Worm (Caenorhabditis elegans) whole organism, young adult: Measurements from ENCODE around the gene kbp-1.
A peak's percentile ranks its signal among the peaks of the same experiment; 100 is the strongest.

Source experiments
- B0035.1 ChIP-seq: sonication (generic microtip); optimal IDR thresholded peaks from 2 replicates; lab custom pipeline; 2016; ENCODE audit warnings: missing genetic modification characterization, mild to moderate bottlenecking, missing compliant biosample characterization, missing genotype, missing genetic modification reagents
- F10E7.11 ChIP-seq: sonication (generic microtip); optimal IDR thresholded peaks from 2 replicates; lab custom pipeline; 2017; ENCODE audit warnings: mild to moderate bottlenecking, missing genetic modification characterization, moderate library complexity, missing compliant biosample characterization
- F37B4.10 ChIP-seq: fragments of 200-800 bp; sonication (Bioruptor generic); IDR thresholded peaks from 2 replicates; pipeline ENCODE4 v1.3.6; 2022; ENCODE audit warnings: missing genetic modification characterization, missing compliant biosample characterization
- F49E8.2 ChIP-seq: sonication (generic microtip); optimal IDR thresholded peaks from 3 replicates; lab custom pipeline; 2017; ENCODE audit warnings: missing genetic modification characterization, mild to moderate bottlenecking, missing compliant biosample characterization, antibody characterized with exemption, moderate library complexity; ENCODE audit not compliant: insufficient read depth
- F55B11.4 ChIP-seq: sonication (generic microtip); optimal IDR thresholded peaks from 2 replicates; lab custom pipeline; 2016; ENCODE audit warnings: missing compliant biosample characterization, missing genetic modification characterization, borderline replicate concordance; ENCODE audit not compliant: insufficient read depth
- F57C9.4 ChIP-seq: sonication (generic microtip); optimal IDR thresholded peaks from 2 replicates; lab custom pipeline; 2017; ENCODE audit warnings: mild to moderate bottlenecking, missing genetic modification characterization, missing compliant biosample characterization
- K11D2.4 ChIP-seq: fragments of 200-800 bp; sonication (Bioruptor generic); IDR thresholded peaks from 2 replicates; pipeline ENCODE4 v1.3.6; 2022; ENCODE audit warnings: missing genetic modification reagents, missing genetic modification characterization, missing compliant biosample characterization
- T26A5.8 ChIP-seq: sonication (generic microtip); optimal IDR thresholded peaks from 2 replicates; lab custom pipeline; 2016; ENCODE audit warnings: missing genetic modification characterization, missing compliant biosample characterization
- Y56A3A.18 ChIP-seq: fragments of 200-800 bp; sonication (Bioruptor generic); IDR thresholded peaks from 2 replicates; pipeline ENCODE4 v1.3.6; 2022; ENCODE audit warnings: missing genetic modification reagents, missing genetic modification characterization, missing compliant biosample characterization
- Y79H2A.3 ChIP-seq: fragments of 200-800 bp; sonication (Bioruptor generic); conservative IDR thresholded peaks from 2 replicates; pipeline ENCODE4 v1.3.6; 2022; ENCODE audit warnings: missing genetic modification reagents, missing genetic modification characterization, missing compliant biosample characterization
- ZK185.1 ChIP-seq: sonication (generic microtip); optimal IDR thresholded peaks from 2 replicates; lab custom pipeline; 2016; ENCODE audit warnings: mild to moderate bottlenecking, missing genetic modification characterization, missing compliant biosample characterization; ENCODE audit not compliant: poor library complexity, severe bottlenecking
- aptf-2 ChIP-seq: fragments of 200-800 bp; sonication (Bioruptor generic); conservative IDR thresholded peaks from 2 replicates; pipeline ENCODE4 v1.3.6; 2022; ENCODE audit warnings: missing genetic modification reagents, missing genetic modification characterization, missing compliant biosample characterization
- aptf-3 ChIP-seq: fragments of 200-800 bp; sonication (Bioruptor generic); IDR thresholded peaks from 2 replicates; pipeline ENCODE4 v1.3.6; 2022; ENCODE audit warnings: missing genetic modification characterization, missing compliant biosample characterization
- atf-7 ChIP-seq: sonication (generic microtip); optimal IDR thresholded peaks from 2 replicates; lab custom pipeline; 2017; ENCODE audit warnings: mild to moderate bottlenecking, missing genetic modification characterization, missing compliant biosample characterization
- attf-5 ChIP-seq: fragments of 200-800 bp; sonication (Bioruptor generic); optimal IDR thresholded peaks from 2 replicates; lab custom pipeline; 2018; ENCODE audit warnings: mild to moderate bottlenecking, missing genetic modification characterization, missing compliant biosample characterization
- attf-6 ChIP-seq: fragments of 200-800 bp; sonication (Bioruptor generic); IDR thresholded peaks from 2 replicates; pipeline ENCODE4 v1.3.6; 2022; ENCODE audit warnings: missing genetic modification reagents, missing genetic modification characterization, missing compliant biosample characterization
- bed-1 ChIP-seq: fragments of 200-800 bp; sonication (Bioruptor generic); IDR thresholded peaks from 2 replicates; pipeline ENCODE4 v1.3.6; 2022; ENCODE audit warnings: missing genetic modification reagents, missing genetic modification characterization, missing compliant biosample characterization
- ccch-3 ChIP-seq: fragments of 200-800 bp; sonication (Bioruptor generic); optimal IDR thresholded peaks from 2 replicates; lab custom pipeline; 2018; ENCODE audit warnings: mild to moderate bottlenecking, missing genetic modification characterization, missing compliant biosample characterization
- cebp-2 ChIP-seq: fragments of 200-800 bp; sonication (Bioruptor generic); IDR thresholded peaks from 2 replicates; pipeline ENCODE4 v1.3.6; 2022; ENCODE audit warnings: missing genetic modification characterization, missing compliant biosample characterization
- ceh-58 ChIP-seq: fragments of 200-800 bp; sonication (Bioruptor generic); IDR thresholded peaks from 2 replicates; pipeline ENCODE4 v1.3.6; 2022; ENCODE audit warnings: missing genetic modification characterization, missing compliant biosample characterization
- ceh-91 ChIP-seq: fragments of 200-800 bp; sonication (Bioruptor generic); IDR thresholded peaks from 2 replicates; pipeline ENCODE4 v1.3.6; 2022; ENCODE audit warnings: missing genetic modification reagents, missing genetic modification characterization, missing compliant biosample characterization
- chd-7 ChIP-seq: sonication (generic microtip); optimal IDR thresholded peaks from 2 replicates; lab custom pipeline; 2016; ENCODE audit warnings: mild to moderate bottlenecking, missing genetic modification characterization, moderate library complexity, missing compliant biosample characterization
- die-1 ChIP-seq: sonication (generic microtip); optimal IDR thresholded peaks from 2 replicates; lab custom pipeline; 2016; ENCODE audit warnings: missing genotype, mild to moderate bottlenecking, missing genetic modification characterization, missing compliant biosample characterization
- dpff-1 ChIP-seq: sonication (generic microtip); optimal IDR thresholded peaks from 2 replicates; lab custom pipeline; 2017; ENCODE audit warnings: mild to moderate bottlenecking, missing genetic modification characterization, missing compliant biosample characterization
- dpl-1 ChIP-seq: fragments of 150-350 bp; optimal IDR thresholded peaks from 2 replicates; lab custom pipeline; 2014; ENCODE audit warnings: missing biosample characterization, missing genetic modification reagents, missing genetic modification characterization
- egl-18 ChIP-seq: fragments of 200-800 bp; sonication (Bioruptor generic); IDR thresholded peaks from 2 replicates; pipeline ENCODE4 v1.3.6; 2022; ENCODE audit warnings: missing genetic modification reagents, missing genetic modification characterization, missing compliant biosample characterization
- ekl-4 ChIP-seq: fragments of 200-800 bp; sonication (Bioruptor generic); IDR thresholded peaks from 2 replicates; pipeline ENCODE4 v1.3.6; 2022; ENCODE audit warnings: missing genetic modification reagents, missing genetic modification characterization, missing compliant biosample characterization
- hlh-26 ChIP-seq: fragments of 200-800 bp; sonication (Bioruptor generic); conservative IDR thresholded peaks from 2 replicates; pipeline ENCODE4 v1.3.6; 2022; ENCODE audit warnings: missing genetic modification reagents, missing genetic modification characterization, missing compliant biosample characterization
- hmg-20 ChIP-seq: fragments of 200-800 bp; sonication (Bioruptor generic); IDR thresholded peaks from 2 replicates; pipeline ENCODE4 v1.3.6; 2022; ENCODE audit warnings: missing genetic modification reagents, missing genetic modification characterization, missing compliant biosample characterization
- lag-1 ChIP-seq: fragments of 200-800 bp; sonication (Bioruptor generic); IDR thresholded peaks from 2 replicates; pipeline ENCODE4 v1.3.6; 2022; ENCODE audit warnings: missing genetic modification reagents, missing genetic modification characterization, missing compliant biosample characterization
- lir-1 ChIP-seq: fragments of 200-800 bp; sonication (Bioruptor generic); conservative IDR thresholded peaks from 2 replicates; pipeline ENCODE4 v1.3.6; 2022; ENCODE audit warnings: missing genetic modification reagents, missing genetic modification characterization, missing compliant biosample characterization
- madf-10 ChIP-seq: sonication (generic microtip); optimal IDR thresholded peaks from 2 replicates; lab custom pipeline; 2016; ENCODE audit warnings: mild to moderate bottlenecking, missing genetic modification characterization, missing compliant biosample characterization
- madf-3 ChIP-seq: fragments of 200-800 bp; sonication (Bioruptor generic); IDR thresholded peaks from 2 replicates; pipeline ENCODE4 v1.3.6; 2022; ENCODE audit warnings: missing genetic modification reagents, missing genetic modification characterization, missing compliant biosample characterization
- madf-6 ChIP-seq: fragments of 200-800 bp; sonication (Bioruptor generic); IDR thresholded peaks from 2 replicates; pipeline ENCODE4 v1.3.6; 2022; ENCODE audit warnings: missing genetic modification reagents, missing genetic modification characterization, missing compliant biosample characterization
- madf-8 ChIP-seq: fragments of 200-800 bp; sonication (Bioruptor generic); conservative IDR thresholded peaks from 2 replicates; pipeline ENCODE4 v1.3.6; 2022; ENCODE audit warnings: missing genetic modification reagents, missing genetic modification characterization, missing compliant biosample characterization
- mcd-1 ChIP-seq: fragments of 200-800 bp; sonication (Bioruptor generic); IDR thresholded peaks from 2 replicates; pipeline ENCODE4 v1.3.6; 2022; ENCODE audit warnings: missing genetic modification reagents, missing genetic modification characterization, missing compliant biosample characterization
- mxl-1 ChIP-seq: sonication (generic microtip); optimal IDR thresholded peaks from 2 replicates; lab custom pipeline; 2016; ENCODE audit warnings: missing genetic modification characterization, missing compliant biosample characterization
- nfya-1 ChIP-seq: sonication (generic microtip); optimal IDR thresholded peaks from 2 replicates; lab custom pipeline; 2017; ENCODE audit warnings: antibody characterized with exemption, missing compliant biosample characterization, missing genetic modification characterization, borderline replicate concordance; ENCODE audit not compliant: insufficient read depth
- nfyb-1 ChIP-seq: fragments of 200-800 bp; sonication (Bioruptor generic); IDR thresholded peaks from 2 replicates; pipeline ENCODE4 v1.3.6; 2022; ENCODE audit warnings: missing genetic modification reagents, missing genetic modification characterization, missing compliant biosample characterization
- nhr-80 ChIP-seq: sonication (generic microtip); optimal IDR thresholded peaks from 2 replicates; lab custom pipeline; 2016; ENCODE audit warnings: missing genetic modification characterization, missing compliant biosample characterization
- snpc-3.4 ChIP-seq: sonication (generic microtip); optimal IDR thresholded peaks from 2 replicates; lab custom pipeline; 2017; ENCODE audit warnings: missing genetic modification characterization, mild to moderate bottlenecking, missing compliant biosample characterization, antibody characterized with exemption, moderate library complexity, missing genotype, missing genetic modification reagents
- sptf-2 ChIP-seq: fragments of 200-800 bp; sonication (Bioruptor generic); optimal IDR thresholded peaks from 2 replicates; lab custom pipeline; 2018; ENCODE audit warnings: mild to moderate bottlenecking, missing genetic modification characterization, missing compliant biosample characterization
- tbp1 ChIP-seq: fragments of 200-800 bp; sonication (Bioruptor generic); optimal IDR thresholded peaks from 2 replicates; lab custom pipeline; 2018; ENCODE audit warnings: mild to moderate bottlenecking, missing genetic modification characterization, missing compliant biosample characterization
- tlf-1 ChIP-seq: fragments of 200-800 bp; sonication (Bioruptor generic); optimal IDR thresholded peaks from 2 replicates; lab custom pipeline; 2018; ENCODE audit warnings: mild to moderate bottlenecking, missing genetic modification characterization, missing compliant biosample characterization
- unc-130 ChIP-seq: sonication (generic microtip); optimal IDR thresholded peaks from 2 replicates; lab custom pipeline; 2016; ENCODE audit warnings: missing genetic modification reagents, missing genetic modification characterization, missing compliant biosample characterization
- unc-62 ChIP-seq: fragments of 150-350 bp; optimal IDR thresholded peaks from 2 replicates; lab custom pipeline; 2014; ENCODE audit warnings: missing biosample characterization, missing genetic modification reagents, missing genetic modification characterization
- zim-3 ChIP-seq: sonication (generic microtip); optimal IDR thresholded peaks from 2 replicates; lab custom pipeline; 2017; ENCODE audit warnings: mild to moderate bottlenecking, missing genetic modification characterization, moderate library complexity, missing compliant biosample characterization
- ztf-25 ChIP-seq: fragments of 200-800 bp; sonication (Bioruptor generic); IDR thresholded peaks from 2 replicates; pipeline ENCODE4 v1.3.6; 2022; ENCODE audit warnings: missing genetic modification reagents, missing genetic modification characterization, missing compliant biosample characterization
- ztf-26 ChIP-seq: sonication (generic microtip); optimal IDR thresholded peaks from 2 replicates; lab custom pipeline; 2017; ENCODE audit warnings: missing genetic modification characterization, missing compliant biosample characterization

Gene kbp-1

DNA sequence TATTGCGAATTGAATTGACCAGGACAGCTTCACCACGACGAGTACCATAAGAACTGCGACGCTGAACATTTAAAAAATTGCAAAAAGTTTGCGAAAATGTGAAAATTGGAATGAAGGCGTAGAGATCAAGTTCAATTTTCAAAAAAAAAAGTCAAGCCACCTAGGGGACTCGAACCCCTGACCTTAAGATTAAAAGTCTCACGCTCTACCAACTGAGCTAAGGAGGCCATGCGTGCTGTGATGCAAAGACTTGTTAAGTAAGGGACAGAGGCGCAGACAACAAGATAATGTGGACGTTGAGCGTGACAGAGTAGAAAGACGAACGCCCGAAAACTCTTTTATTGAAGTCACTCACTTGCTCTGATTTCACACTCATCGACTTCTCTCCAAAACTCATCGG is 18.1 kb downstream of the kbp-1 start:
- no peak for TF ChIP-seq nfya-1 (tag; lab: Kevin White, UChicago)
- TF ChIP-seq madf-8, result 0 out of 2 replicates have a peak, but pooled peaks have one; percentile 18
- peak; percentile 58 for TF ChIP-seq chd-7 (tag; lab: Kevin White, UChicago)
- 0 out of 2 replicates have a peak, but pooled peaks have one; percentile 62 for TF ChIP-seq F37B4.10 (GFP tag; lab: Robert Waterston, UW)
- peak; percentile 41 for TF ChIP-seq ztf-26
- no peak for TF ChIP-seq dpff-1 (tag; lab: Kevin White, UChicago)
- TF ChIP-seq nhr-80 (tag; lab: Kevin White, UChicago), result peak; percentile 8
- no peak for TF ChIP-seq aptf-3
- peak; percentile 92 for TF ChIP-seq Y56A3A.18 (GFP tag; lab: Robert Waterston, UW)
- peak; percentile 76 for TF ChIP-seq F49E8.2 (tag; lab: Kevin White, UChicago)
- no peak for TF ChIP-seq ceh-58 (GFP tag; lab: Robert Waterston, UW)
- TF ChIP-seq mcd-1 (GFP tag; lab: Robert Waterston, UW), result no peak; the same call in 1 of the 2 replicates
- no peak for TF ChIP-seq T26A5.8 (tag; lab: Kevin White, UChicago)
- peak; percentile 81 for TF ChIP-seq snpc-3.4
- TF ChIP-seq aptf-2, result 0 out of 2 replicates have a peak, but pooled peaks have one; percentile 30
- no peak for TF ChIP-seq sptf-2 (GFP tag; lab: Kevin White, UChicago)
- peak; percentile 81 for TF ChIP-seq nfyb-1 (GFP tag; lab: Robert Waterston, UW)
- TF ChIP-seq cebp-2, result no peak
- no peak; the same call in 1 of the 2 replicates for TF ChIP-seq K11D2.4
- TF ChIP-seq madf-6, result no peak
- no peak for TF ChIP-seq attf-6 (GFP tag; lab: Robert Waterston, UW)
- no peak for TF ChIP-seq F55B11.4 (tag; lab: Kevin White, UChicago)
- TF ChIP-seq egl-18 (GFP tag; lab: Robert Waterston, UW), result no peak
- peak; percentile 75 for TF ChIP-seq unc-130 (GFP tag; lab: Kevin White, UChicago)
- TF ChIP-seq ceh-91 (GFP tag; lab: Robert Waterston, UW), result no peak
- 0 out of 2 replicates have a peak, but pooled peaks have one; percentile 62 for TF ChIP-seq lag-1 (GFP tag; lab: Robert Waterston, UW)
- no peak for TF ChIP-seq F10E7.11 (tag; lab: Kevin White, UChicago)
- TF ChIP-seq dpl-1 (GFP tag; lab: Kevin White, UChicago), result no peak
- TF ChIP-seq tlf-1 (GFP tag; lab: Kevin White, UChicago), result peak; percentile 46
- no peak for TF ChIP-seq bed-1 (GFP tag; lab: Robert Waterston, UW)
- peak; percentile 67 for TF ChIP-seq attf-5 (GFP tag; lab: Kevin White, UChicago)
- peak; percentile 75 for TF ChIP-seq ZK185.1 (tag; lab: Kevin White, UChicago)
- peak; percentile 38; the same call in 1 of the 2 replicates for TF ChIP-seq lir-1 (GFP tag; lab: Robert Waterston, UW)
- TF ChIP-seq atf-7 (tag; lab: Kevin White, UChicago), result no peak
- no peak for TF ChIP-seq ccch-3
- peak; percentile 77; the same call in 1 of the 2 replicates for TF ChIP-seq madf-3 (GFP tag; lab: Robert Waterston, UW)
- TF ChIP-seq ekl-4 (GFP tag; lab: Robert Waterston, UW), result peak; percentile 64
- TF ChIP-seq ztf-25 (GFP tag; lab: Robert Waterston, UW), result peak; percentile 93
- no peak for TF ChIP-seq F57C9.4 (tag; lab: Kevin White, UChicago)
- TF ChIP-seq zim-3 (tag; lab: Kevin White, UChicago), result peak; percentile 47
- TF ChIP-seq hmg-20 (GFP tag; lab: Robert Waterston, UW), result peak; percentile 70; the same call in 1 of the 2 replicates
- TF ChIP-seq mxl-1, result peak; percentile 77
- TF ChIP-seq B0035.1 (tag; lab: Kevin White, UChicago), result no peak
- no peak for TF ChIP-seq hlh-26 (GFP tag; lab: Robert Waterston, UW)
- peak; percentile 93 for TF ChIP-seq die-1 (tag; lab: Kevin White, UChicago)
- TF ChIP-seq Y79H2A.3 (GFP tag; lab: Robert Waterston, UW), result peak; percentile 72; the same call in 1 of the 2 replicates
- TF ChIP-seq madf-10 (tag; lab: Kevin White, UChicago), result peak; percentile 57
- TF ChIP-seq tbp1 (GFP tag; lab: Kevin White, UChicago), result peak; percentile 99
- TF ChIP-seq unc-62, result no peak
